Worm (Caenorhabditis elegans) whole organism, mixed stage, embryonic: ENCODE results near the gene F19B10.1.

Experiments
- ceh-43 ChIP-seq: fragments of 200-800 bp; sonication (Bioruptor generic); optimal IDR thresholded peaks from 2 replicates; lab custom pipeline; 2018; ENCODE audit warnings: mild to moderate bottlenecking, missing genetic modification characterization, moderate library complexity, missing compliant biosample characterization
- cnd-1 ChIP-seq: fragments of 200-800 bp; sonication (Bioruptor generic); optimal IDR thresholded peaks from 2 replicates; lab custom pipeline; 2018; ENCODE audit warnings: mild to moderate bottlenecking, missing genetic modification characterization, missing compliant biosample characterization
- ham-2 ChIP-seq: fragments of 200-800 bp; sonication (Bioruptor generic); optimal IDR thresholded peaks from 2 replicates; lab custom pipeline; 2018; ENCODE audit warnings: mild to moderate bottlenecking, missing genetic modification characterization, missing compliant biosample characterization
- nhr-237 ChIP-seq: fragments of 150-350 bp; optimal IDR thresholded peaks from 2 replicates; lab custom pipeline; 2014; ENCODE audit warnings: missing biosample characterization, missing genetic modification characterization
- pha-4 ChIP-seq: fragments of 150-350 bp; optimal IDR thresholded peaks from 2 replicates; lab custom pipeline; 2018; ENCODE audit warnings: missing biosample characterization, missing genetic modification reagents, missing genetic modification characterization
- snpc-4 ChIP-seq: fragments of 150-350 bp; optimal IDR thresholded peaks from 2 replicates; lab custom pipeline; 2014; ENCODE audit warnings: missing biosample characterization, missing genetic modification characterization
- tbx-8 ChIP-seq: fragments of 200-800 bp; sonication (Bioruptor generic); optimal IDR thresholded peaks from 2 replicates; lab custom pipeline; 2018; ENCODE audit warnings: mild to moderate bottlenecking, missing genetic modification characterization, moderate library complexity, missing compliant biosample characterization
- unc-39 ChIP-seq: fragments of 150-350 bp; optimal IDR thresholded peaks from 2 replicates; lab custom pipeline; 2014; ENCODE audit warnings: missing biosample characterization, missing genetic modification characterization
- unc-62 ChIP-seq: fragments of 150-350 bp; optimal IDR thresholded peaks from 2 replicates; lab custom pipeline; 2014; ENCODE audit warnings: missing biosample characterization, missing genetic modification reagents, missing genetic modification characterization
- zip-8 ChIP-seq: fragments of 150-350 bp; optimal IDR thresholded peaks from 2 replicates; lab custom pipeline; 2014; ENCODE audit warnings: missing biosample characterization, missing genetic modification characterization
- ztf-11 ChIP-seq: fragments of 150-350 bp; optimal IDR thresholded peaks from 2 replicates; lab custom pipeline; 2014; ENCODE audit warnings: missing biosample characterization, missing genetic modification characterization

DNA sequence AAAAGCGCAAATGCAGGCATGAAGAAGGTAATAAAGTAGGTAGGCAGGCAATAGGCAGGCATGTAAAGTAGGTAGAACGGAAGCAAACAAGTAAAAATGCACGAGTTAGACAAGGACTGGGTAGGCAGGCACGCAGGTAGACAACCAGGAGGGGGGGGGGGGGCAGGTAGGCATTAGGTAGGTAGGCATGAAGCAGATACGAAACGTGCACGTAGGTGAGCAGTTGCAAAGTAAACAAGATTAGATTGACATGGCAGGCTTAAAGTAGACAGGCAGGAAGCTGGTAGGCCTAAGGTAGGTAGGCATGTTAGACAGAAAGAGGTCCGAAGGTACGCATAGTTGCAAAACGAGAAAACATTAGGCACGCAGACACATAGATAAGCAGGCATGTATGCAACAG, 4.0 kb upstream of the F19B10.1 start:
- TF ChIP-seq ztf-11 (no peak), ham-2 (GFP tag; lab: Kevin White, UChicago) (no peak), unc-62 (GFP tag; lab: Kevin White, UChicago) (no peak), ceh-43 (no peak), cnd-1 (no peak), zip-8 (no peak), nhr-237 (tag; lab: Kevin White, UChicago) (no peak), pha-4 (no peak), tbx-8 (GFP tag; lab: Kevin White, UChicago) (no peak), snpc-4 (no peak), unc-39 (tag; lab: Kevin White, UChicago) (no peak)
